Fruit fly (Drosophila melanogaster) whole organism, embryonic: Measurements from ENCODE around the gene CG32369.

ENCODE experiments used
- ATbp ChIP-seq: fragments of 200-800 bp; sonication (Bioruptor generic); optimal IDR thresholded peaks from 2 replicates; lab custom pipeline; 2017; ENCODE audit warnings: missing biosample characterization, mild to moderate bottlenecking, missing genetic modification characterization, missing genetic modification reagents
- BtbVII ChIP-seq: fragments of 200-800 bp; sonication (Bioruptor generic); optimal IDR thresholded peaks from 3 replicates; lab custom pipeline; 2017; ENCODE audit warnings: missing biosample characterization, mild to moderate bottlenecking, missing genetic modification characterization
- CG10321 ChIP-seq: fragments of 200-800 bp; sonication (Bioruptor generic); IDR thresholded peaks from 2 replicates; pipeline ENCODE4 v1.3.6; 2022; ENCODE audit warnings: missing biosample characterization, missing genetic modification characterization
- CG10959 ChIP-seq: fragments of 200-800 bp; sonication (Bioruptor generic); IDR thresholded peaks from 2 replicates; pipeline ENCODE4 v1.3.6; 2022; ENCODE audit warnings: missing biosample characterization, missing genetic modification characterization
- CG11093 ChIP-seq: fragments of 200-800 bp; sonication (Bioruptor generic); IDR thresholded peaks from 3 replicates; pipeline ENCODE4 v1.3.6; 2022; ENCODE audit warnings: missing biosample characterization, missing genetic modification characterization
- CG14014 ChIP-seq: fragments of 200-800 bp; sonication (Bioruptor generic); IDR thresholded peaks from 2 replicates; pipeline ENCODE4 v1.3.6; 2022; ENCODE audit warnings: missing biosample characterization, missing genetic modification characterization
- CG17612 ChIP-seq: fragments of 200-800 bp; sonication (Bioruptor generic); IDR thresholded peaks from 2 replicates; pipeline ENCODE4 v1.3.6; 2022; ENCODE audit warnings: missing biosample characterization, missing genetic modification characterization
- CG17912 ChIP-seq: fragments of 200-800 bp; sonication (Bioruptor generic); optimal IDR thresholded peaks from 2 replicates; lab custom pipeline; 2018; ENCODE audit warnings: missing biosample characterization, mild to moderate bottlenecking, missing genetic modification characterization
- CG1792 ChIP-seq: fragments of 200-800 bp; sonication (Bioruptor generic); optimal IDR thresholded peaks from 2 replicates; lab custom pipeline; 2016; ENCODE audit warnings: missing biosample characterization, missing genetic modification characterization
- CG31224 ChIP-seq: fragments of 200-800 bp; sonication (Bioruptor generic); IDR thresholded peaks from 2 replicates; pipeline ENCODE4 v1.3.6; 2022; ENCODE audit warnings: missing biosample characterization, missing genetic modification characterization
- CG32767 ChIP-seq: fragments of 200-800 bp; sonication (Bioruptor generic); IDR thresholded peaks from 2 replicates; pipeline ENCODE4 v1.3.6; 2022; ENCODE audit warnings: missing biosample characterization, missing genetic modification characterization
- CG33213 ChIP-seq: fragments of 200-800 bp; sonication (Bioruptor generic); optimal IDR thresholded peaks from 3 replicates; lab custom pipeline; 2016; ENCODE audit warnings: missing biosample characterization, missing genetic modification characterization
- CG6254 ChIP-seq: fragments of 200-800 bp; sonication (Bioruptor generic); optimal IDR thresholded peaks from 3 replicates; lab custom pipeline; 2017; ENCODE audit warnings: mild to moderate bottlenecking, missing biosample characterization, missing genetic modification reagents, missing genetic modification characterization
- CG6765 ChIP-seq: fragments of 200-800 bp; sonication (Bioruptor generic); optimal IDR thresholded peaks from 3 replicates; lab custom pipeline; 2017; ENCODE audit warnings: missing biosample characterization, mild to moderate bottlenecking, missing genetic modification characterization
- CG6854 ChIP-seq: fragments of 200-800 bp; sonication (Bioruptor generic); optimal IDR thresholded peaks from 3 replicates; lab custom pipeline; 2017; ENCODE audit warnings: missing biosample characterization, mild to moderate bottlenecking, missing genetic modification characterization
- CG7357 ChIP-seq: fragments of 200-800 bp; sonication (Bioruptor generic); IDR thresholded peaks from 3 replicates; pipeline ENCODE4 v1.3.6; 2022; ENCODE audit warnings: missing biosample characterization, missing genetic modification characterization
- CG7372 ChIP-seq: fragments of 200-800 bp; sonication (Bioruptor generic); IDR thresholded peaks from 2 replicates; pipeline ENCODE4 v1.3.6; 2022; ENCODE audit warnings: missing biosample characterization, missing genetic modification characterization
- CG7745 ChIP-seq: fragments of 200-800 bp; sonication (Bioruptor generic); optimal IDR thresholded peaks from 2 replicates; lab custom pipeline; 2018; ENCODE audit warnings: missing biosample characterization, mild to moderate bottlenecking, missing genetic modification characterization, moderate library complexity
- CG8290 ChIP-seq, 3 experiments: fragments of 200-800 bp; sonication (Bioruptor generic); optimal IDR thresholded peaks; 2 replicates each; lab custom pipeline; 2016 to 2019; ENCODE audit warnings: missing biosample characterization in 3 of 3, missing genetic modification characterization in 3 of 3, mild to moderate bottlenecking in 2 of 3, moderate library complexity in 1 of 3
- CG9727 ChIP-seq: fragments of 200-800 bp; sonication (Bioruptor generic); optimal IDR thresholded peaks from 3 replicates; lab custom pipeline; 2017; ENCODE audit warnings: missing biosample characterization, mild to moderate bottlenecking, missing genetic modification characterization
- CG9932 ChIP-seq: fragments of 200-800 bp; sonication (Bioruptor generic); IDR thresholded peaks from 2 replicates; pipeline ENCODE4 v1.3.6; 2022; ENCODE audit warnings: missing biosample characterization, missing genetic modification characterization
- Dek ChIP-seq: fragments of 200-800 bp; sonication (Bioruptor generic); optimal IDR thresholded peaks from 3 replicates; lab custom pipeline; 2019; ENCODE audit warnings: missing biosample characterization, mild to moderate bottlenecking, missing genetic modification characterization, moderate library complexity
- Elba2 ChIP-seq: fragments of 200-800 bp; sonication (Bioruptor generic); optimal IDR thresholded peaks from 3 replicates; lab custom pipeline; 2016; ENCODE audit warnings: missing biosample characterization, missing genetic modification characterization
- Fer1 ChIP-seq: fragments of 200-800 bp; sonication (Bioruptor generic); optimal IDR thresholded peaks from 2 replicates; lab custom pipeline; 2017; ENCODE audit warnings: missing biosample characterization, mild to moderate bottlenecking, missing genetic modification characterization
- HHEX ChIP-seq: fragments of 200-800 bp; sonication (Bioruptor generic); optimal IDR thresholded peaks from 3 replicates; lab custom pipeline; 2017; ENCODE audit warnings: missing biosample characterization, mild to moderate bottlenecking, missing genetic modification characterization, missing genetic modification reagents
- Hr3 ChIP-seq: fragments of 200-800 bp; sonication (Bioruptor generic); optimal IDR thresholded peaks from 3 replicates; lab custom pipeline; 2016; ENCODE audit warnings: missing biosample characterization, missing genetic modification characterization
- MESR4 ChIP-seq: fragments of 200-800 bp; sonication (Bioruptor generic); optimal IDR thresholded peaks from 2 replicates; lab custom pipeline; 2018; ENCODE audit warnings: missing biosample characterization, mild to moderate bottlenecking, missing genetic modification characterization, moderate library complexity
- Nf-YB ChIP-seq: fragments of 200-800 bp; sonication (Bioruptor generic); optimal IDR thresholded peaks from 3 replicates; lab custom pipeline; 2019; ENCODE audit warnings: missing biosample characterization, mild to moderate bottlenecking, missing genetic modification characterization, moderate library complexity
- Poxn ChIP-seq: fragments of 200-800 bp; sonication (Bioruptor generic); IDR thresholded peaks from 2 replicates; pipeline ENCODE4 v1.3.6; 2022; ENCODE audit warnings: missing biosample characterization, missing genetic modification characterization
- ab ChIP-seq: fragments of 200-800 bp; sonication (Bioruptor generic); optimal IDR thresholded peaks from 2 replicates; lab custom pipeline; 2016; ENCODE audit warnings: missing biosample characterization, missing genetic modification characterization
- abd-A ChIP-seq: fragments of 200-800 bp; sonication (Bioruptor generic); optimal IDR thresholded peaks from 3 replicates; lab custom pipeline; 2019; ENCODE audit warnings: missing biosample characterization, mild to moderate bottlenecking, missing genetic modification characterization, moderate library complexity
- ase ChIP-seq: fragments of 200-800 bp; sonication (Bioruptor generic); IDR thresholded peaks from 3 replicates; pipeline ENCODE4 v1.3.6; 2022; ENCODE audit warnings: missing biosample characterization, missing genetic modification characterization
- dmrt11E ChIP-seq: fragments of 200-800 bp; sonication (Bioruptor generic); optimal IDR thresholded peaks from 3 replicates; lab custom pipeline; 2018; ENCODE audit warnings: missing biosample characterization, mild to moderate bottlenecking, missing genetic modification characterization, moderate library complexity
- eve ChIP-seq, 2 experiments: fragments of >200 bp; optimal IDR thresholded peaks; 2 replicates each; lab custom pipeline; 2017; ENCODE audit warnings: missing biosample characterization in 2 of 2, missing genetic modification characterization in 2 of 2
- ftz-f1 ChIP-seq: fragments of 200-800 bp; sonication (Bioruptor generic); optimal IDR thresholded peaks from 2 replicates; lab custom pipeline; 2016; ENCODE audit warnings: missing biosample characterization, missing genetic modification characterization
- gcm2 ChIP-seq: fragments of 200-800 bp; sonication (Bioruptor generic); optimal IDR thresholded peaks from 2 replicates; lab custom pipeline; 2016; ENCODE audit warnings: missing biosample characterization, missing genetic modification characterization
- her ChIP-seq: fragments of 200-800 bp; sonication (Bioruptor generic); optimal IDR thresholded peaks from 2 replicates; lab custom pipeline; 2016; ENCODE audit warnings: missing biosample characterization, missing genetic modification characterization
- insv ChIP-seq, 2 experiments: fragments of 200-800 bp; sonication (Bioruptor generic); optimal IDR thresholded peaks; 3 replicates each; lab custom pipeline; 2016 to 2018; ENCODE audit warnings: missing biosample characterization in 2 of 2, missing genetic modification characterization in 2 of 2
- kah ChIP-seq: fragments of 200-800 bp; sonication (Bioruptor generic); optimal IDR thresholded peaks from 2 replicates; lab custom pipeline; 2018; ENCODE audit warnings: missing biosample characterization, mild to moderate bottlenecking, missing genetic modification characterization
- nmo ChIP-seq: fragments of 200-800 bp; sonication (Bioruptor generic); optimal IDR thresholded peaks from 2 replicates; lab custom pipeline; 2018; ENCODE audit warnings: missing biosample characterization, mild to moderate bottlenecking, missing genetic modification characterization, moderate library complexity
- otp ChIP-seq: fragments of 200-800 bp; sonication (Bioruptor generic); IDR thresholded peaks from 3 replicates; pipeline ENCODE4, ENCODE4 v1.3.6; 2022; ENCODE audit warnings: missing biosample characterization, missing genetic modification characterization
- seq ChIP-seq: fragments of 200-800 bp; sonication (Bioruptor generic); IDR thresholded peaks from 2 replicates; pipeline ENCODE4 v1.3.6; 2022; ENCODE audit warnings: missing biosample characterization, missing genetic modification characterization
- sob ChIP-seq: fragments of 200-800 bp; sonication (Bioruptor generic); IDR thresholded peaks from 2 replicates; pipeline ENCODE4 v1.3.6; 2022; ENCODE audit warnings: missing biosample characterization, missing genetic modification characterization
- sqz ChIP-seq: fragments of 200-800 bp; sonication (Bioruptor generic); optimal IDR thresholded peaks from 3 replicates; lab custom pipeline; 2018; ENCODE audit warnings: missing biosample characterization, mild to moderate bottlenecking, missing genetic modification characterization
- sr ChIP-seq: fragments of 200-800 bp; sonication (Bioruptor generic); IDR thresholded peaks from 3 replicates; pipeline ENCODE4 v1.3.6; 2022; ENCODE audit warnings: missing biosample characterization, missing genetic modification characterization
- tin ChIP-seq: fragments of 200-800 bp; sonication (Bioruptor generic); optimal IDR thresholded peaks from 3 replicates; lab custom pipeline; 2016; ENCODE audit warnings: missing biosample characterization, missing genetic modification characterization
- tio ChIP-seq: fragments of 200-800 bp; sonication (Bioruptor generic); optimal IDR thresholded peaks from 2 replicates; lab custom pipeline; 2017; ENCODE audit warnings: missing biosample characterization, missing genetic modification characterization, inconsistent platforms
- vfl ChIP-seq: fragments of 200-800 bp; sonication (Bioruptor generic); optimal IDR thresholded peaks from 2 replicates; lab custom pipeline; 2016; ENCODE audit warnings: missing biosample characterization, missing genetic modification characterization
- z ChIP-seq: fragments of 200-800 bp; sonication (Bioruptor generic); IDR thresholded peaks from 3 replicates; pipeline ENCODE4 v1.3.6; 2022; ENCODE audit warnings: missing biosample characterization, missing genetic modification characterization
- zfh1 ChIP-seq: fragments of 200-800 bp; sonication (Bioruptor generic); IDR thresholded peaks from 3 replicates; pipeline ENCODE4 v1.3.6; 2022; ENCODE audit warnings: missing biosample characterization, missing genetic modification characterization

Gene CG32369

DNA sequence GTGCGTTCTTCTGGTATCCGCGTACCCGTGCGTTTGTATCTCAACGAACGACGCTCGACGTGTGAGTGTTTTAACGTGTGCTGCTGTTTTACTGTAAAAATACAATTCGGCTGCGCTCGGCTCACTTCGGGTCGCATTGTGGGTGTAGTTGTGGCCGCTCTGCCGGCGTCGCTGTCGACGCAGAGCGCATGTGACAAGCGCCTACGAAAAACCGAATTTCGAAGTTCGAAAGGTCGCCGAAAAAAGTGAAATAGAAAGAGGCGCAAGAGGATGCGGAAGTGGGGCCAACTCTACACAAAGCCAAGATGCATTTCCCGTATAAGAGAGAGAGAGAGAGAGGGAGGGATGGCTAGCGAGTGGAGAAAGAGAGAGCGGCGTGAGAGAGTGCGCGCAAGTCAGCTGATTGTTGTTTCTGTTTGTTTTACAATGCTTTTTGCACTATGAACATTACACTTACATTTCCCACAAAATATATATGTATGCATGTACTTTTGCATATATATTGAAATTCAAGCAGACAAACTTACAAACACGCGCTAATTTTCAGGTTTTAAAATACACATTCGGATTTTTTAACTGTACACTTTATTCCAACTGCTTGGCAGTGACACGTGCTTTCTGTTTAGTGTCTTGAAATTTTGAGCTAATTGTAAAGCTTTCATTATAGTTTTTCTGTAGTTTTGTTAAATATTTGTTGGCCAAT lies 45.3 kb upstream of the CG32369 start (continued):
- TF ChIP-seq tin (GFP tag; lab: Kevin White, UChicago) (no peak), CG8290 (GFP tag; optimal IDR thresholded peaks at IDR 0.05; lab: Kevin White, UChicago) (no peak), CG8290 (tag; optimal IDR thresholded peaks at IDR 0.05; lab: Kevin White, UChicago) (peak; percentile 66 to 68), CG7357 (GFP tag; lab: Robert Waterston, UW) (no peak), CG1792 (GFP tag; lab: Kevin White, UChicago) (no peak), ATbp (GFP tag; lab: Kevin White, UChicago) (peak; percentile 88), zfh1 (GFP tag; lab: Robert Waterston, UW) (no peak), CG33213 (GFP tag; lab: Kevin White, UChicago) (peak; percentile 34), CG14014 (GFP tag; lab: Robert Waterston, UW) (no peak; the same call in 1 of the 2 replicates), Elba2 (GFP tag; lab: Kevin White, UChicago) (no peak), seq (peak; percentile 61; the same call in 1 of the 2 replicates), CG6765 (peak; percentile 96), CG10959 (GFP tag; lab: Robert Waterston, UW) (no peak), otp (GFP tag; lab: Robert Waterston, UW) (no peak), ase (no peak), sqz (GFP tag; lab: Kevin White, UChicago) (peak; percentile 89), MESR4 (GFP tag; lab: Kevin White, UChicago) (peak; percentile 6), BtbVII (GFP tag; lab: Kevin White, UChicago) (peak; percentile 91), dmrt11E (no peak), HHEX (peak; percentile 91), nmo (GFP tag; lab: Kevin White, UChicago) (no peak), CG32767 (peak; percentile 40; the same call in 1 of the 2 replicates), Dek (no peak), CG7372 (no peak), CG9727 (GFP tag; lab: Kevin White, UChicago) (peak; percentile 45), tio (no peak), CG6854 (peak; percentile 92), kah (peak; percentile 91), CG9932 (0 out of 2 replicates have a peak, but pooled peaks have one; percentile 11), CG31224 (no peak), CG17612 (GFP tag; lab: Robert Waterston, UW) (no peak), Fer1 (GFP tag; lab: Kevin White, UChicago) (peak; percentile 93), Hr3 (GFP tag; lab: Kevin White, UChicago) (no peak), insv (GFP tag; optimal IDR thresholded peaks at IDR 0.05; lab: Kevin White, UChicago) (peak in 1 of 2 experiments; percentile 35), z (GFP tag; lab: Robert Waterston, UW) (peak; percentile 58; the same call in 1 of the 3 replicates), CG17912 (GFP tag; lab: Kevin White, UChicago) (peak; percentile 81), CG11093 (no peak), CG10321 (GFP tag; lab: Robert Waterston, UW) (no peak), abd-A (tag; lab: Kevin White, UChicago) (peak; percentile 68), Poxn (GFP tag; lab: Robert Waterston, UW) (no peak), her (GFP tag; lab: Kevin White, UChicago) (no peak), ab (GFP tag; lab: Kevin White, UChicago) (no peak), CG6254 (GFP tag; lab: Kevin White, UChicago) (peak; percentile 88), eve (GFP tag; optimal IDR thresholded peaks at IDR 0.05; lab: Kevin White, UChicago) (peak in 1 of 2 experiments; percentile 28), vfl (no peak), sob (GFP tag; lab: Robert Waterston, UW) (no peak), gcm2 (GFP tag; lab: Kevin White, UChicago) (no peak), CG7745 (peak; percentile 32), sr (peak; percentile 72; the same call in 1 of the 3 replicates), ftz-f1 (GFP tag; lab: Kevin White, UChicago) (no peak), Nf-YB (GFP tag; lab: Kevin White, UChicago) (peak; percentile 43)
